Worm (Caenorhabditis elegans) whole organism, L2 larva: ENCODE measurements around the gene nas-1.

Source experiments
- alr-1 ChIP-seq: fragments of 150-350 bp; optimal IDR thresholded peaks from 2 replicates; lab custom pipeline; 2014; ENCODE audit warnings: missing biosample characterization, missing genetic modification characterization
- ama-1 ChIP-seq: fragments of 150-350 bp; optimal IDR thresholded peaks from 2 replicates; lab custom pipeline; 2018; ENCODE audit warnings: inconsistent platforms
- elt-3 ChIP-seq: sonication (generic microtip); optimal IDR thresholded peaks from 2 replicates; lab custom pipeline; 2017; ENCODE audit warnings: missing biosample characterization, missing genetic modification characterization
- fos-1 ChIP-seq: fragments of 150-350 bp; optimal IDR thresholded peaks from 2 replicates; lab custom pipeline; 2014; ENCODE audit warnings: missing biosample characterization, missing genetic modification characterization
- lin-13 ChIP-seq: fragments of 150-350 bp; optimal IDR thresholded peaks from 2 replicates; lab custom pipeline; 2014; ENCODE audit warnings: missing biosample characterization, missing genetic modification reagents, missing genetic modification characterization
- mdl-1 ChIP-seq, 2 experiments: fragments of 150-350 bp in 1 of 2; sonication (generic microtip) in 1 of 2; optimal IDR thresholded peaks; 2 replicates each; lab custom pipeline; 2017; ENCODE audit warnings: missing biosample characterization in 2 of 2, missing genetic modification characterization in 2 of 2
- nhr-11 ChIP-seq: fragments of 150-350 bp; optimal IDR thresholded peaks from 2 replicates; lab custom pipeline; 2014; ENCODE audit warnings: missing biosample characterization, missing genetic modification characterization
- nhr-237 ChIP-seq: fragments of 150-350 bp; optimal IDR thresholded peaks from 2 replicates; lab custom pipeline; 2014; ENCODE audit warnings: missing biosample characterization, missing genetic modification characterization

ce11 chrIII:13435570-13435969 is 30.0 kb downstream of the nas-1 start, which contains the start of gene F45G2.8:
- TF ChIP-seq nhr-237 (tag; lab: Kevin White, UChicago), result no peak
- no peak for TF ChIP-seq lin-13 (GFP tag; lab: Kevin White, UChicago)
- no peak for TF ChIP-seq alr-1 (tag; lab: Kevin White, UChicago)
- no peak for TF ChIP-seq elt-3 (tag; lab: Kevin White, UChicago)
- TF ChIP-seq nhr-11 (tag; lab: Kevin White, UChicago), result no peak
- TF ChIP-seq mdl-1 (tag; optimal IDR thresholded peaks at IDR 0.05; lab: Kevin White, UChicago), result no peak
- TF ChIP-seq ama-1 (lab: Kevin White, UChicago), result no peak
- no peak for TF ChIP-seq fos-1 (tag; lab: Kevin White, UChicago)
